Fruit fly (Drosophila melanogaster): ENCODE data around the gene CG13082.

CG13082 gene

dm6 chr2L:19506323-19506722, 31.9 kb upstream of the CG13082 start (continued):
- peak; percentile 47 for TF ChIP-seq CG34376 (GFP tag; optimal IDR thresholded peaks at IDR 0.05)
- peak; percentile 51 for TF ChIP-seq HmgZ (tag; optimal IDR thresholded peaks at IDR 0.05)
- peak; percentile 20 for TF ChIP-seq sug (tag; optimal IDR thresholded peaks at IDR 0.05)
- peak; percentile 35; the same call in 1 of the 3 replicates for TF ChIP-seq row (GFP tag; IDR thresholded peaks at IDR 0.05)
- no peak for TF ChIP-seq ham (GFP tag; IDR thresholded peaks at IDR 0.05)
- TF ChIP-seq mirr (GFP tag; optimal IDR thresholded peaks at IDR 0.05) = peak; percentile 42
- no peak for TF ChIP-seq CG7372 (GFP tag; IDR thresholded peaks at IDR 0.05)
- TF ChIP-seq Med (GFP tag) = peak; percentile 8
- no peak for TF ChIP-seq CG33213 (GFP tag; optimal IDR thresholded peaks at IDR 0.05)
- TF ChIP-seq CG10543 (GFP tag; optimal IDR thresholded peaks at IDR 0.05) = peak; percentile 43
- peak; percentile 70 for TF ChIP-seq exex (tag; optimal IDR thresholded peaks at IDR 0.05)

DNA sequence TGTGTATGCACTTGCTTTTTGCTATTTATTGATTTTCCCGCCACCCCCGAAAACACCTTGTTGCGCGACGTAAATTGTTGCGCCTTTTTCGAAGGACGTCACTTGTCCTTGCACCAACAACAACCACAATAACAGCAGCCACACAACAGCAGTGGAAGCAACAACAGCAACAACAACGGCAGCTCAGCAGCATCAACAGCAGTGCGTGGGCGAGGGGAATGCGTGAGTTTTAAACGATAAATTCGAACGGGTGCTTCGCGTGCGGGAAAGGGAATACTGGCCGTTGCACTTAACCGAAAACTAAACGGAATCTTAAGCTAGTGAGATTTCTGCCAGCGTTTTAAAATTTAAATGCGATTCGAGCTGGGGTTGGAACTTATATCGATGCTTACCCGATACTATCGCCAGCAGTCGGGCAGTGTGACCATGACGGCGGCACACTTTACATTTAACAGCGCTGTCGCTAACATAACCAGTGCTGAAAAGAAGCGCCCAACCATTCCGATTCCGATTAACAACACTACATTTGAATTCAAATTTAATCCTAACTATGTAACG, 29.8 kb upstream of the CG13082 start, which contains the start of gene cyst:
Gene cyst (minus strand): TSS at position 404 of the 558 bp plus-strand sequence.
- TF ChIP-seq gt (GFP tag; IDR thresholded peaks at IDR 0.05) (no peak), CG1792 (GFP tag; optimal IDR thresholded peaks at IDR 0.05) (peak; percentile 6), CG11247 (GFP tag; IDR thresholded peaks at IDR 0.05) (peak; percentile 19; the same call in 1 of the 2 replicates), run (tag; optimal IDR thresholded peaks at IDR 0.05) (no peak), hbn (GFP tag; IDR thresholded peaks at IDR 0.05; ENCODE audit: partially characterized antibody) (peak; percentile 96), CG4424 (GFP tag; optimal IDR thresholded peaks at IDR 0.05) (no peak), toy (GFP tag; IDR thresholded peaks at IDR 0.05) (no peak), ewg (GFP tag; optimal IDR thresholded peaks at IDR 0.05) (no peak), HmgZ (tag; optimal IDR thresholded peaks at IDR 0.05) (peak; percentile 76), CG13624 (GFP tag; optimal IDR thresholded peaks at IDR 0.05) (peak; percentile 69), CG31441 (GFP tag; IDR thresholded peaks at IDR 0.05) (no peak), Adf1 (GFP tag; IDR thresholded peaks at IDR 0.05) (peak; percentile 23; the same call in 1 of the 2 replicates), amos (GFP tag; IDR thresholded peaks at IDR 0.05; ENCODE audit: partially characterized antibody) (peak; percentile 97), lov (optimal IDR thresholded peaks at IDR 0.05) (no peak), lov (GFP tag; IDR thresholded peaks at IDR 0.05) (no peak), maf-S (GFP tag; optimal IDR thresholded peaks at IDR 0.05) (peak; percentile 34), CG16815 (GFP tag; optimal IDR thresholded peaks at IDR 0.05) (no peak), NfI (GFP tag; optimal IDR thresholded peaks at IDR 0.05) (peak; percentile 24), Rfx (GFP tag; IDR thresholded peaks at IDR 0.05) (peak; percentile 68), vfl (GFP tag; optimal IDR thresholded peaks at IDR 0.05) (peak; percentile 44), lbe (GFP tag; optimal IDR thresholded peaks at IDR 0.05) (no peak), D (optimal IDR thresholded peaks at IDR 0.05) (peak; percentile 52), D (GFP tag; optimal IDR thresholded peaks at IDR 0.05) (no peak), sima (GFP tag; optimal IDR thresholded peaks at IDR 0.05) (no peak), vvl (GFP tag; IDR thresholded peaks at IDR 0.05) (peak; percentile 75), zfh2 (GFP tag; optimal IDR thresholded peaks at IDR 0.05) (peak; percentile 62), Ptx1 (GFP tag; IDR thresholded peaks at IDR 0.05) (peak; percentile 28; the same call in 1 of the 2 replicates), p53 (GFP tag; optimal IDR thresholded peaks at IDR 0.05) (peak; percentile 50), Opbp (GFP tag; IDR thresholded peaks at IDR 0.05; ENCODE audit: partially characterized antibody) (peak; percentile 97), CG33213 (GFP tag; optimal IDR thresholded peaks at IDR 0.05) (peak; percentile 69), lilli (GFP tag; optimal IDR thresholded peaks at IDR 0.05) (peak; percentile 53), gfzf (GFP tag; optimal IDR thresholded peaks at IDR 0.05) (peak; percentile 65), luna (GFP tag; optimal IDR thresholded peaks at IDR 0.05) (peak; percentile 49), CG10565 (GFP tag; optimal IDR thresholded peaks at IDR 0.05) (no peak), onecut (GFP tag; IDR thresholded peaks at IDR 0.05) (peak; percentile 94), B-H1 (GFP tag; IDR thresholded peaks at IDR 0.05) (no peak), CG6854 (GFP tag; optimal IDR thresholded peaks at IDR 0.05) (peak; percentile 1), sens (GFP tag) (peak; percentile 83), inv (GFP tag; IDR thresholded peaks at IDR 0.05; ENCODE audit: partially characterized antibody) (peak; percentile 94), mam (GFP tag; optimal IDR thresholded peaks at IDR 0.05) (peak; percentile 70), Hsf (GFP tag; optimal IDR thresholded peaks at IDR 0.05) (peak; percentile 18)
